Worm (Caenorhabditis elegans) whole organism, L1 larva: ENCODE results near the gene ZC506.1.

Experiments
- C04F5.9 ChIP-seq: sonication (generic microtip); optimal IDR thresholded peaks from 2 replicates; lab custom pipeline; 2016; ENCODE audit warnings: missing genetic modification characterization, missing compliant biosample characterization
- F16B12.6 ChIP-seq: fragments of 150-350 bp; optimal IDR thresholded peaks from 2 replicates; lab custom pipeline; 2014; ENCODE audit warnings: missing biosample characterization, missing genetic modification characterization
- aha-1 ChIP-seq: fragments of 150-350 bp; optimal IDR thresholded peaks from 2 replicates; lab custom pipeline; 2014; ENCODE audit warnings: missing biosample characterization, missing genetic modification characterization
- ama-1 ChIP-seq: fragments of 150-350 bp; optimal IDR thresholded peaks from 2 replicates; lab custom pipeline; 2014
- ceh-63 ChIP-seq: fragments of 200-800 bp; sonication (Bioruptor generic); optimal IDR thresholded peaks from 2 replicates; lab custom pipeline; 2018; ENCODE audit warnings: mild to moderate bottlenecking, missing genetic modification characterization, missing compliant biosample characterization
- ceh-88 ChIP-seq: fragments of 200-800 bp; sonication (Bioruptor generic); IDR thresholded peaks from 2 replicates; pipeline ENCODE4 v1.3.6; 2022; ENCODE audit warnings: missing genetic modification characterization, missing compliant biosample characterization
- dpl-1 ChIP-seq, 3 experiments: fragments of 150-350 bp in 2 of 3; sonication (generic microtip) in 1 of 3; optimal IDR thresholded peaks; 2 replicates each; lab custom pipeline; 2014 to 2017; ENCODE audit warnings: missing biosample characterization in 3 of 3, missing genetic modification characterization in 3 of 3, missing genetic modification reagents in 3 of 3
- dsc-1 ChIP-seq: sonication (generic microtip); optimal IDR thresholded peaks from 2 replicates; lab custom pipeline; 2016; ENCODE audit warnings: mild to moderate bottlenecking, missing genetic modification characterization, missing compliant biosample characterization
- efl-1 ChIP-seq, 4 experiments: fragments of 150-350 bp; optimal IDR thresholded peaks in 3 of 4; peaks in 1 of 4; 1 replicate in 1 of 4; 2 replicates in 3 of 4; lab custom pipeline; 2014; ENCODE audit warnings: missing biosample characterization in 2 of 4, missing genetic modification characterization in 2 of 4, missing genetic modification reagents in 2 of 4
- egl-13 ChIP-seq: sonication (generic microtip); optimal IDR thresholded peaks from 2 replicates; lab custom pipeline; 2016; ENCODE audit warnings: missing genotype, missing genetic modification reagents, missing genetic modification characterization, missing compliant biosample characterization
- elt-2 ChIP-seq: sonication (generic microtip); optimal IDR thresholded peaks from 2 replicates; lab custom pipeline; 2016; ENCODE audit warnings: missing genetic modification characterization, mild to moderate bottlenecking, inconsistent platforms, missing compliant biosample characterization, missing genetic modification reagents
- fkh-10 ChIP-seq: sonication (generic microtip); optimal IDR thresholded peaks from 2 replicates; lab custom pipeline; 2017; ENCODE audit warnings: missing biosample characterization, missing genetic modification reagents, missing genetic modification characterization
- fkh-8 ChIP-seq: sonication (generic microtip); optimal IDR thresholded peaks from 2 replicates; lab custom pipeline; 2016; ENCODE audit warnings: mild to moderate bottlenecking, missing genetic modification characterization, missing compliant biosample characterization
- fos-1 ChIP-seq: fragments of 150-350 bp; optimal IDR thresholded peaks from 2 replicates; lab custom pipeline; 2014; ENCODE audit warnings: missing biosample characterization, missing genetic modification characterization
- hlh-17 ChIP-seq: fragments of 200-800 bp; sonication (Bioruptor generic); optimal IDR thresholded peaks from 2 replicates; lab custom pipeline; 2018; ENCODE audit warnings: missing genetic modification characterization, mild to moderate bottlenecking, missing compliant biosample characterization, moderate library complexity, borderline replicate concordance
- irx-1 ChIP-seq: sonication (generic microtip); optimal IDR thresholded peaks from 2 replicates; lab custom pipeline; 2016; ENCODE audit warnings: missing genetic modification characterization, missing compliant biosample characterization
- lin-14 ChIP-seq: fragments of 200-800 bp; sonication (Bioruptor generic); optimal IDR thresholded peaks from 2 replicates; lab custom pipeline; 2018; ENCODE audit warnings: mild to moderate bottlenecking, missing genetic modification characterization, moderate library complexity, missing compliant biosample characterization
- lin-35 ChIP-seq, 2 experiments: fragments of 150-350 bp; optimal IDR thresholded peaks; 2 replicates each; lab custom pipeline; 2014; ENCODE audit warnings: missing biosample characterization in 2 of 2, missing genetic modification characterization in 2 of 2, missing genetic modification reagents in 2 of 2
- mef-2 ChIP-seq: fragments of 150-350 bp; optimal IDR thresholded peaks from 2 replicates; lab custom pipeline; 2014; ENCODE audit warnings: missing biosample characterization, missing genetic modification characterization
- nhr-12 ChIP-seq: sonication (generic microtip); optimal IDR thresholded peaks from 2 replicates; lab custom pipeline; 2017; ENCODE audit warnings: missing biosample characterization, missing genetic modification characterization
- nhr-20 ChIP-seq: sonication (generic microtip); optimal IDR thresholded peaks from 2 replicates; lab custom pipeline; 2016; ENCODE audit warnings: mild to moderate bottlenecking, missing genetic modification characterization, missing compliant biosample characterization
- nhr-47 ChIP-seq: sonication (generic microtip); optimal IDR thresholded peaks from 2 replicates; lab custom pipeline; 2016; ENCODE audit warnings: mild to moderate bottlenecking, missing genetic modification characterization, moderate library complexity, missing compliant biosample characterization
- nhr-71 ChIP-seq: sonication (generic microtip); optimal IDR thresholded peaks from 2 replicates; lab custom pipeline; 2016; ENCODE audit warnings: mild to moderate bottlenecking, missing genetic modification characterization, moderate library complexity, missing compliant biosample characterization
- nhr-90 ChIP-seq: sonication (generic microtip); optimal IDR thresholded peaks from 2 replicates; lab custom pipeline; 2016; ENCODE audit warnings: mild to moderate bottlenecking, missing genetic modification characterization, missing compliant biosample characterization; ENCODE audit not compliant: poor library complexity
- pax-3 ChIP-seq: fragments of 200-800 bp; sonication (Bioruptor generic); optimal IDR thresholded peaks from 2 replicates; lab custom pipeline; 2018; ENCODE audit warnings: mild to moderate bottlenecking, missing genetic modification characterization, moderate library complexity, missing compliant biosample characterization
- rnt-1 ChIP-seq: sonication (generic microtip); optimal IDR thresholded peaks from 2 replicates; lab custom pipeline; 2016; ENCODE audit warnings: mild to moderate bottlenecking, missing genetic modification characterization, moderate library complexity, missing compliant biosample characterization
- skn-1 ChIP-seq: fragments of 150-350 bp; optimal IDR thresholded peaks from 2 replicates; lab custom pipeline; 2014; ENCODE audit warnings: missing biosample characterization, missing genetic modification characterization
- snu-23 ChIP-seq: sonication (generic microtip); optimal IDR thresholded peaks from 2 replicates; lab custom pipeline; 2016; ENCODE audit warnings: missing genetic modification characterization, missing compliant biosample characterization
- sox-4 ChIP-seq: sonication (generic microtip); optimal IDR thresholded peaks from 2 replicates; lab custom pipeline; 2016; ENCODE audit warnings: missing genetic modification characterization, missing compliant biosample characterization
- sptf-1 ChIP-seq: fragments of 150-350 bp; optimal IDR thresholded peaks from 2 replicates; lab custom pipeline; 2014; ENCODE audit warnings: missing biosample characterization, missing genetic modification characterization
- sup-37 ChIP-seq: fragments of 200-800 bp; sonication (Bioruptor generic); optimal IDR thresholded peaks from 2 replicates; lab custom pipeline; 2018; ENCODE audit warnings: mild to moderate bottlenecking, missing genetic modification characterization, missing compliant biosample characterization
- swsn-7 ChIP-seq: sonication (generic microtip); optimal IDR thresholded peaks from 2 replicates; lab custom pipeline; 2016; ENCODE audit warnings: missing genetic modification characterization, missing compliant biosample characterization
- tlp-1 ChIP-seq: fragments of 150-350 bp; optimal IDR thresholded peaks from 2 replicates; lab custom pipeline; 2014; ENCODE audit warnings: missing biosample characterization, missing genetic modification characterization
- unc-130 ChIP-seq: fragments of 150-350 bp; optimal IDR thresholded peaks from 2 replicates; lab custom pipeline; 2017; ENCODE audit warnings: missing biosample characterization, missing genetic modification characterization, inconsistent platforms
- unc-30 ChIP-seq: sonication (generic microtip); optimal IDR thresholded peaks from 2 replicates; lab custom pipeline; 2017; ENCODE audit warnings: missing biosample characterization, missing genetic modification characterization
- unc-86 ChIP-seq: sonication (generic microtip); optimal IDR thresholded peaks from 2 replicates; lab custom pipeline; 2016; ENCODE audit warnings: missing genetic modification characterization, missing compliant biosample characterization
- vab-15 ChIP-seq: sonication (generic microtip); optimal IDR thresholded peaks from 2 replicates; lab custom pipeline; 2017; ENCODE audit warnings: missing genotype, mild to moderate bottlenecking, missing genetic modification characterization, missing compliant biosample characterization
- zag-1 ChIP-seq: fragments of 150-350 bp; optimal IDR thresholded peaks from 2 replicates; lab custom pipeline; 2014; ENCODE audit warnings: missing biosample characterization, missing genetic modification characterization
- zip-4 ChIP-seq: fragments of 200-800 bp; sonication (Bioruptor generic); optimal IDR thresholded peaks from 2 replicates; lab custom pipeline; 2018; ENCODE audit warnings: mild to moderate bottlenecking, missing genetic modification characterization, moderate library complexity, missing compliant biosample characterization

Gene ZC506.1

ce11 chrX:9988884-9989283 lies 30.1 kb downstream of the ZC506.1 start:
- peak; percentile 6 for TF ChIP-seq lin-14 (GFP tag; lab: Kevin White, UChicago)
- TF ChIP-seq rnt-1 (tag; lab: Kevin White, UChicago): no peak

DNA sequence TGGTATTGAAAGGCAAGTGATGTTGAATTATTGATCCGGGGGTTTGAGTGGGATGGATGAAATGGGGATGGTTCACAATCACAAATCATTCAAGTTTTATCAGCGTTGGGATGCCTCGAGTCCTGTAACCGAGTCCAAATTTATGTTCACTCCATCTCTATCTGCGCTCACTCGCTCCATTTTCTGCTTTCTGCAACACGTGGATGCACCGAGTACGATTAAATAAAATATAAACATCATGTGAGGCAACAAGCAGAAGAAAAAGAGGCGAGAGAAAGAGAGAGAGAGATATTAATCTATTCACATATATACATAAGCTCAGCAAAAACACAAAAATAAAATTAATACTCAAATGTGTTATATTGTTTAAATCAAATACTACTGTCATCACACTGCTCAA lies 34.3 kb downstream of the ZC506.1 start:
- TF ChIP-seq zip-4 (GFP tag; lab: Kevin White, UChicago) (no peak), unc-30 (tag; lab: Kevin White, UChicago) (no peak), elt-2 (tag; lab: Kevin White, UChicago) (peak; percentile 70), aha-1 (tag; lab: Kevin White, UChicago) (no peak), nhr-71 (tag; lab: Kevin White, UChicago) (peak; percentile 5), nhr-12 (tag; lab: Kevin White, UChicago) (no peak), fos-1 (no peak), skn-1 (tag; lab: Kevin White, UChicago) (no peak), mef-2 (tag; lab: Kevin White, UChicago) (no peak), lin-14 (GFP tag; lab: Kevin White, UChicago) (peak; percentile 36), nhr-47 (tag; lab: Kevin White, UChicago) (peak; percentile 5), sptf-1 (tag; lab: Kevin White, UChicago) (no peak), dsc-1 (tag; lab: Kevin White, UChicago) (no peak), nhr-20 (tag; lab: Kevin White, UChicago) (peak; percentile 34), rnt-1 (tag; lab: Kevin White, UChicago) (no peak), lin-35 (GFP tag; optimal IDR thresholded peaks at IDR 0.05; lab: Kevin White, UChicago) (peak in 1 of 2 experiments; percentile 34), hlh-17 (GFP tag; lab: Kevin White, UChicago) (no peak), vab-15 (no peak), snu-23 (GFP tag; lab: Kevin White, UChicago) (peak; percentile 1), fkh-8 (tag; lab: Kevin White, UChicago) (no peak), ceh-63 (GFP tag; lab: Kevin White, UChicago) (no peak), efl-1 (optimal IDR thresholded peaks at IDR 0.05; lab: Kevin White, UChicago) (no peak), efl-1 (GFP tag; optimal IDR thresholded peaks at IDR 0.05 in 1 of 2; lab: Kevin White, UChicago) (no peak)

ce11 chrX:9997344-9997743 lies 38.6 kb downstream of the ZC506.1 start:
- TF ChIP-seq pax-3 (tag; lab: Kevin White, UChicago): no peak
- no peak for TF ChIP-seq sptf-1 (tag; lab: Kevin White, UChicago)
- TF ChIP-seq ceh-63 (GFP tag; lab: Kevin White, UChicago): no peak
- no peak for TF ChIP-seq unc-130 (tag; lab: Kevin White, UChicago)
- no peak for TF ChIP-seq nhr-90 (tag; lab: Kevin White, UChicago)

DNA sequence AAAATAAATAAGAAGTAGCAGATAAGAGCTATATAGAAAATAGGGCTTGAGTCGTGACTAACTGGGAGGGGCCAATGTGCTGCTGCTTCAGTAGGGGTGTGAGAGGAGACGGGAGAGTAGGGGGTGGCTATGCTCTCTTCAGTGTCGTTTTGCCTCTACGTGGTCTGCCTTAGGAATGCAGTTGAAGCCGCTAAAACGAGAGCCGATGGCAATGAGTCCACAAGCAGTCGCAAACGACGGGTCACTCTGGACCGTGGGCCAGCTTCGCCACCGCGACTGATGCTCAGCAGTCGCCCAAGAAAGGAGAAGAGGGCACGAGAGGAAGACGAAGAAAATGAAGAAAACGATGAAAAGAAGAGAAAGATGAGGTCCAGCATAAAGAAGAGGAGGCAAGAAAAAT lies 40.4 kb downstream of the ZC506.1 start, which contains the start of gene grk-1:
Gene grk-1, minus strand, starts transcription at position 17 of the 400 bp plus-strand sequence.
- no peak for TF ChIP-seq dpl-1 (GFP tag; optimal IDR thresholded peaks at IDR 0.05; lab: Kevin White, UChicago)
- TF ChIP-seq nhr-71 (tag; lab: Kevin White, UChicago): no peak
- TF ChIP-seq dsc-1 (tag; lab: Kevin White, UChicago): peak; percentile 50
- no peak for TF ChIP-seq sup-37
- TF ChIP-seq zag-1: no peak
- peak; percentile 55 for TF ChIP-seq fkh-10 (GFP tag; lab: Kevin White, UChicago)
- no peak for TF ChIP-seq F16B12.6 (tag; lab: Kevin White, UChicago)
- TF ChIP-seq ama-1 (lab: Kevin White, UChicago): no peak
- TF ChIP-seq rnt-1 (tag; lab: Kevin White, UChicago): no peak
- TF ChIP-seq snu-23 (GFP tag; lab: Kevin White, UChicago): peak; percentile 10
- TF ChIP-seq tlp-1: no peak
- peak; percentile 50 for TF ChIP-seq swsn-7 (tag; lab: Kevin White, UChicago)
- TF ChIP-seq aha-1 (tag; lab: Kevin White, UChicago): no peak
- TF ChIP-seq irx-1: no peak
- peak; percentile 39 for TF ChIP-seq sox-4 (tag; lab: Kevin White, UChicago)
- no peak for TF ChIP-seq C04F5.9 (tag; lab: Kevin White, UChicago)
- peak; percentile 40 for TF ChIP-seq unc-86 (tag; lab: Kevin White, UChicago)
- TF ChIP-seq egl-13: peak; percentile 23
- peak; percentile 26 for TF ChIP-seq nhr-47 (tag; lab: Kevin White, UChicago)
- TF ChIP-seq ceh-88 (GFP tag; lab: Robert Waterston, UW): no peak
